Worm (Caenorhabditis elegans): Measurements from ENCODE around the gene F48F7.5.

The F48F7.5 gene

ce11 chrX:14002739-14003138 lies 27.3 kb downstream of the F48F7.5 start:
- TF ChIP-seq nhr-237 (tag; optimal IDR thresholded peaks at IDR 0.05) (no peak), fos-1 (tag; optimal IDR thresholded peaks at IDR 0.05) (no peak), nhr-76 (tag; optimal IDR thresholded peaks at IDR 0.05) (no peak), ceh-16 (tag; optimal IDR thresholded peaks at IDR 0.05) (no peak), fkh-2 (tag; optimal IDR thresholded peaks at IDR 0.05) (no peak), nhr-23 (tag; optimal IDR thresholded peaks at IDR 0.05) (no peak), ama-1 (optimal IDR thresholded peaks at IDR 0.05) (no peak), ZK546.5 (tag; optimal IDR thresholded peaks at IDR 0.05) (no peak), elt-2 (tag; optimal IDR thresholded peaks at IDR 0.05) (no peak), R02D3.7 (tag; optimal IDR thresholded peaks at IDR 0.05) (no peak), skn-1 (tag; optimal IDR thresholded peaks at IDR 0.05) (no peak), egl-5 (tag; optimal IDR thresholded peaks at IDR 0.05) (no peak), pqm-1 (tag; optimal IDR thresholded peaks at IDR 0.05) (no peak), hmg-11 (tag; optimal IDR thresholded peaks at IDR 0.05) (no peak), nhr-67 (tag; optimal IDR thresholded peaks at IDR 0.05) (no peak), ceh-82 (tag; optimal IDR thresholded peaks at IDR 0.05) (no peak)

ce11 chrX:14003538-14003937 lies 28.1 kb downstream of the F48F7.5 start:
- TF ChIP-seq ZK546.5 (tag; optimal IDR thresholded peaks at IDR 0.05) (no peak), egl-27 (tag; optimal IDR thresholded peaks at IDR 0.05) (no peak), nhr-237 (tag; optimal IDR thresholded peaks at IDR 0.05) (no peak), mml-1 (tag; optimal IDR thresholded peaks at IDR 0.05) (no peak), pqm-1 (tag; optimal IDR thresholded peaks at IDR 0.05) (peak; percentile 60), fos-1 (tag; optimal IDR thresholded peaks at IDR 0.05) (no peak), lin-15B (tag; optimal IDR thresholded peaks at IDR 0.05) (no peak), hmg-11 (tag; optimal IDR thresholded peaks at IDR 0.05) (no peak), unc-39 (tag; optimal IDR thresholded peaks at IDR 0.05) (no peak), elt-2 (tag; optimal IDR thresholded peaks at IDR 0.05) (peak; percentile 48)

ce11 chrX:14008130-14008529 lies 32.7 kb downstream of the F48F7.5 start:
- TF ChIP-seq jun-1 (tag; optimal IDR thresholded peaks at IDR 0.05) (no peak), nhr-77 (tag; optimal IDR thresholded peaks at IDR 0.05) (no peak), fkh-10 (GFP tag; optimal IDR thresholded peaks at IDR 0.05) (no peak), skn-1 (tag; optimal IDR thresholded peaks at IDR 0.05) (no peak), elt-3 (tag; optimal IDR thresholded peaks at IDR 0.05) (no peak), nhr-11 (tag; optimal IDR thresholded peaks at IDR 0.05) (no peak), nhr-23 (tag; optimal IDR thresholded peaks at IDR 0.05) (no peak), unc-39 (tag; optimal IDR thresholded peaks at IDR 0.05) (no peak), ceh-82 (tag; optimal IDR thresholded peaks at IDR 0.05) (no peak), nhr-43 (tag; optimal IDR thresholded peaks at IDR 0.05; ENCODE audit: poor library complexity, severe bottlenecking) (no peak), nhr-28 (tag; optimal IDR thresholded peaks at IDR 0.05) (no peak)

DNA sequence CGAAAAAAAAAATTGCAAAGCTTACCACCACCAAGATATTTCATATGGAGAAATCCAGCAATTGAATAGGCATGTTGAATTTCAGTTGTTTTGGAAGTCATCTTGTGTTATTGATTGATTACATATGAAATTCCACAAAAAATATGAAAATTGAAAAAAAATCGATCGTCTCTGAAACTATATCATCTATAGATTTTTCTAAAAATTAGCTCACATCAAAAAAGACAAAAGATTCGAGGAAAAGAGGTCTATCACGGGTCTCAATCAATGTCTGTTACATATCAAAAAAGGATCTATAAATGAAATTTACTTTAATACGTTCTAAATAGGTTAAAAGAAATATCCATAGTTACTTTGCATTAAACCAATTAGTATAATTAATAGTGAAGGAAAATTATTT lies 37.0 kb downstream of the F48F7.5 start, which contains the start of gene tbc-19:
Gene tbc-19 (minus strand): TSS at position 101 of the 400 bp plus-strand sequence.
- no peak for TF ChIP-seq unc-39 (tag; optimal IDR thresholded peaks at IDR 0.05)
- TF ChIP-seq ceh-16 (tag; optimal IDR thresholded peaks at IDR 0.05), result no peak

- no peak for TF ChIP-seq ceh-16 (tag; optimal IDR thresholded peaks at IDR 0.05)
- TF ChIP-seq nhr-11 (tag; optimal IDR thresholded peaks at IDR 0.05), result no peak
- TF ChIP-seq pha-4 (tag; optimal IDR thresholded peaks at IDR 0.05), result no peak
- TF ChIP-seq nhr-43 (tag; optimal IDR thresholded peaks at IDR 0.05; ENCODE audit: poor library complexity, severe bottlenecking), result no peak
- TF ChIP-seq elt-3 (tag; optimal IDR thresholded peaks at IDR 0.05), result no peak
- TF ChIP-seq lin-39 (tag; optimal IDR thresholded peaks at IDR 0.05), result no peak
- no peak for TF ChIP-seq aly-2 (tag; optimal IDR thresholded peaks at IDR 0.05)
- TF ChIP-seq eor-1 (tag; optimal IDR thresholded peaks at IDR 0.05), result no peak
- TF ChIP-seq sea-2 (GFP tag; optimal IDR thresholded peaks at IDR 0.05), result no peak
- TF ChIP-seq pqm-1 (tag; optimal IDR thresholded peaks at IDR 0.05), result no peak
These were observed 39.9 kb downstream of the F48F7.5 start, which contains the start of gene C04C11.25 for ce11 chrX:14015366-14015765. TSS of gene C04C11.25 (minus strand) at chrX:14015466.

ce11 chrX:14015808-14016207 lies 40.4 kb downstream of the F48F7.5 start:
- no peak for TF ChIP-seq unc-39 (tag; optimal IDR thresholded peaks at IDR 0.05)
- peak; percentile 30 for TF ChIP-seq nhr-11 (tag; optimal IDR thresholded peaks at IDR 0.05)
- TF ChIP-seq mml-1 (tag; optimal IDR thresholded peaks at IDR 0.05), result no peak
- TF ChIP-seq ceh-28 (tag; optimal IDR thresholded peaks at IDR 0.05), result no peak
- peak; percentile 49 for TF ChIP-seq egl-5 (tag; optimal IDR thresholded peaks at IDR 0.05)
- TF ChIP-seq nhr-76 (tag; optimal IDR thresholded peaks at IDR 0.05), result peak; percentile 16
- TF ChIP-seq nhr-25 (tag; optimal IDR thresholded peaks at IDR 0.05), result peak; percentile 36
- no peak for TF ChIP-seq nhr-67 (tag; optimal IDR thresholded peaks at IDR 0.05)
- peak; percentile 14 for TF ChIP-seq lin-15B (tag; optimal IDR thresholded peaks at IDR 0.05)
- peak; percentile 94 for TF ChIP-seq hmg-11 (tag; optimal IDR thresholded peaks at IDR 0.05)
- peak; percentile 47 for TF ChIP-seq jun-1 (tag; optimal IDR thresholded peaks at IDR 0.05)
- no peak for TF ChIP-seq nhr-77 (tag; optimal IDR thresholded peaks at IDR 0.05)
- TF ChIP-seq ama-1 (optimal IDR thresholded peaks at IDR 0.05), result no peak
- TF ChIP-seq ceh-82 (tag; optimal IDR thresholded peaks at IDR 0.05), result no peak
- TF ChIP-seq nhr-43 (tag; optimal IDR thresholded peaks at IDR 0.05; ENCODE audit: poor library complexity, severe bottlenecking), result peak; percentile 71
- peak; percentile 76 for TF ChIP-seq sea-2 (GFP tag; optimal IDR thresholded peaks at IDR 0.05)
- TF ChIP-seq nfya-1 (tag; optimal IDR thresholded peaks at IDR 0.05; ENCODE audit: insufficient read depth), result peak; percentile 63
- TF ChIP-seq skn-1 (tag; optimal IDR thresholded peaks at IDR 0.05), result peak; percentile 56
- TF ChIP-seq fos-1 (tag; optimal IDR thresholded peaks at IDR 0.05), result no peak
- no peak for TF ChIP-seq ceh-9 (tag; optimal IDR thresholded peaks at IDR 0.05)
- TF ChIP-seq tbx-2 (tag; optimal IDR thresholded peaks at IDR 0.05), result peak; percentile 74
- TF ChIP-seq fkh-10 (GFP tag; optimal IDR thresholded peaks at IDR 0.05), result peak; percentile 53
- TF ChIP-seq pha-4 (tag; optimal IDR thresholded peaks at IDR 0.05), result peak; percentile 75
- TF ChIP-seq nhr-28 (tag; optimal IDR thresholded peaks at IDR 0.05), result no peak
- TF ChIP-seq elt-1 (tag; optimal IDR thresholded peaks at IDR 0.05), result no peak
- no peak for TF ChIP-seq fkh-2 (tag; optimal IDR thresholded peaks at IDR 0.05)
- no peak for TF ChIP-seq aly-2 (tag; optimal IDR thresholded peaks at IDR 0.05)
- TF ChIP-seq pqm-1 (tag; optimal IDR thresholded peaks at IDR 0.05), result peak; percentile 1

Measured in whole organism, L3 larva.